Worm (Caenorhabditis elegans): ENCODE results near the gene npr-31.

- TF ChIP-seq dmd-4 (tag; optimal IDR thresholded peaks at IDR 0.05; ENCODE audit: borderline replicate concordance) (no peak), lin-11 (tag; optimal IDR thresholded peaks at IDR 0.05) (no peak), unc-42 (tag; optimal IDR thresholded peaks at IDR 0.05) (no peak), ama-1 (optimal IDR thresholded peaks at IDR 0.05) (peak; percentile 47), hlh-8 (tag; optimal IDR thresholded peaks at IDR 0.05) (no peak), pqm-1 (tag; optimal IDR thresholded peaks at IDR 0.05) (no peak)
Measured at ce11 chrII:7155392-7155791, 11.0 kb downstream of the npr-31 start, which contains the start of gene C27H5.2.

Data from whole organism, late embryonic.